Worm (Caenorhabditis elegans): ENCODE data around the gene fbl-1.

The fbl-1 gene

ce11 chrIV:9593456-9593855 is 52.9 kb downstream of the fbl-1 start, which contains the start of gene spp-18 (continued):
- TF ChIP-seq xnd-1 (tag; optimal IDR thresholded peaks at IDR 0.05) (no peak), atf-7 (tag; optimal IDR thresholded peaks at IDR 0.05) (no peak), madf-8 (GFP tag; conservative IDR thresholded peaks at IDR 0.05) (no peak)
